Worm (Caenorhabditis elegans): ENCODE data around the gene eftu-2.

- TF ChIP-seq ztf-7 (tag; optimal IDR thresholded peaks at IDR 0.05): no peak
- TF ChIP-seq unc-62 (GFP tag; optimal IDR thresholded peaks at IDR 0.05 in 1 of 2): no peak
- TF ChIP-seq unc-62 (tag; optimal IDR thresholded peaks at IDR 0.05): no peak
- no peak for TF ChIP-seq aly-2 (tag; optimal IDR thresholded peaks at IDR 0.05)
- TF ChIP-seq zip-2 (tag; optimal IDR thresholded peaks at IDR 0.05): no peak
Measured at ce11 chrIII:5976021-5976420, 33.3 kb upstream of the eftu-2 start.

Measured in whole organism, L4 larva.